Fruit fly (Drosophila melanogaster): ENCODE measurements around the gene CadN2.

- TF ChIP-seq CG31388 (GFP tag; optimal IDR thresholded peaks at IDR 0.05) (no peak), CG11695 (GFP tag; IDR thresholded peaks at IDR 0.05) (no peak), scrt (GFP tag; optimal IDR thresholded peaks at IDR 0.05) (no peak), Dad (GFP tag; optimal IDR thresholded peaks at IDR 0.05) (no peak), vfl (GFP tag; optimal IDR thresholded peaks at IDR 0.05) (no peak), vvl (GFP tag; IDR thresholded peaks at IDR 0.05) (no peak), CG1024 (GFP tag; IDR thresholded peaks at IDR 0.05) (no peak), CG17802 (tag; optimal IDR thresholded peaks at IDR 0.05) (no peak), Spps (tag; optimal IDR thresholded peaks at IDR 0.05) (no peak), CG11723 (GFP tag; optimal IDR thresholded peaks at IDR 0.05) (no peak)
These were observed 135.6 kb downstream of the CadN2 start for dm6 chr2L:17739428-17739827.

Measured in whole organism, embryonic.